Worm (Caenorhabditis elegans): ENCODE data around the gene tsp-1.

The tsp-1 gene

ce11 chrIII:8199060-8199459 is 40.2 kb downstream of the tsp-1 start:
- TF ChIP-seq hif-1 (tag; optimal IDR thresholded peaks at IDR 0.05) (no peak), duxl-1 (tag; optimal IDR thresholded peaks at IDR 0.05; ENCODE audit: poor library complexity) (no peak), F10B5.3 (tag; optimal IDR thresholded peaks at IDR 0.05) (no peak), unc-62 (GFP tag; optimal IDR thresholded peaks at IDR 0.05 in 1 of 2) (peak in 1 of 2 experiments; percentile 93), unc-62 (tag; optimal IDR thresholded peaks at IDR 0.05) (no peak), nhr-237 (tag; optimal IDR thresholded peaks at IDR 0.05) (no peak), fkh-10 (GFP tag; optimal IDR thresholded peaks at IDR 0.05) (no peak), vab-7 (GFP tag; IDR thresholded peaks at IDR 0.05) (no peak), snpc-1.2 (GFP tag; IDR thresholded peaks at IDR 0.05) (no peak), ceh-28 (tag; optimal IDR thresholded peaks at IDR 0.05) (no peak), nhr-77 (tag; optimal IDR thresholded peaks at IDR 0.05) (no peak), ama-1 (optimal IDR thresholded peaks at IDR 0.05) (no peak), hlh-11 (tag; optimal IDR thresholded peaks at IDR 0.05) (no peak), aha-1 (tag) (peak; percentile 49), ZK337.2 (GFP tag; IDR thresholded peaks at IDR 0.05) (no peak), F49E8.2 (tag; optimal IDR thresholded peaks at IDR 0.05; ENCODE audit: borderline replicate concordance) (no peak), nhr-10 (tag; optimal IDR thresholded peaks at IDR 0.05) (no peak)

- TF ChIP-seq ctbp-1 (GFP tag; IDR thresholded peaks at IDR 0.05) (no peak), mxl-3 (GFP tag; optimal IDR thresholded peaks at IDR 0.05) (no peak), dve-1 (tag; optimal IDR thresholded peaks at IDR 0.05; ENCODE audit: insufficient read depth) (no peak), vab-7 (GFP tag; IDR thresholded peaks at IDR 0.05) (no peak), duxl-1 (tag; optimal IDR thresholded peaks at IDR 0.05; ENCODE audit: poor library complexity) (no peak), ceh-82 (tag; optimal IDR thresholded peaks at IDR 0.05) (no peak), F49E8.2 (tag; optimal IDR thresholded peaks at IDR 0.05; ENCODE audit: borderline replicate concordance) (no peak), snpc-1.2 (GFP tag; IDR thresholded peaks at IDR 0.05) (no peak), ZK546.5 (tag; optimal IDR thresholded peaks at IDR 0.05) (no peak), lin-38 (GFP tag; IDR thresholded peaks at IDR 0.05) (no peak), spr-3 (GFP tag; optimal IDR thresholded peaks at IDR 0.05) (no peak)
These were observed 47.5 kb downstream of the tsp-1 start, which contains the start of gene C50C3.1 for ce11 chrIII:8191695-8192094. Gene C50C3.1 (plus strand): TSS chrIII:8191995.

- TF ChIP-seq ama-1 (optimal IDR thresholded peaks at IDR 0.05): no peak
- TF ChIP-seq madf-5 (GFP tag; IDR thresholded peaks at IDR 0.05): no peak
- TF ChIP-seq Y48G9A.11 (GFP tag; IDR thresholded peaks at IDR 0.05): no peak
- no peak for TF ChIP-seq nhr-11 (tag; optimal IDR thresholded peaks at IDR 0.05)
- TF ChIP-seq F37D6.2 (tag; optimal IDR thresholded peaks at IDR 0.05): no peak
- no peak for TF ChIP-seq snpc-4 (tag; optimal IDR thresholded peaks at IDR 0.05)
- no peak for TF ChIP-seq spr-1 (tag; optimal IDR thresholded peaks at IDR 0.05)
- TF ChIP-seq dmd-9 (GFP tag; IDR thresholded peaks at IDR 0.05): no peak
- no peak for TF ChIP-seq fos-1 (tag; optimal IDR thresholded peaks at IDR 0.05)
- TF ChIP-seq dmd-8 (GFP tag; IDR thresholded peaks at IDR 0.05): no peak
- no peak for TF ChIP-seq ZK546.5 (tag; optimal IDR thresholded peaks at IDR 0.05)
- no peak for TF ChIP-seq tag-97 (GFP tag; IDR thresholded peaks at IDR 0.05)
- no peak for TF ChIP-seq ceh-20 (GFP tag; IDR thresholded peaks at IDR 0.05)
- no peak for TF ChIP-seq aly-2 (tag; optimal IDR thresholded peaks at IDR 0.05)
- TF ChIP-seq nhr-6 (tag; optimal IDR thresholded peaks at IDR 0.05): no peak
These were observed 48.7 kb downstream of the tsp-1 start, which contains the start of gene C50C3.19 for ce11 chrIII:8190505-8190904. Gene C50C3.19 (plus strand): TSS chrIII:8190805.
